Worm (Caenorhabditis elegans): Measurements from ENCODE around the gene ZC196.5.

Gene ZC196.5

ce11 chrV:8773826-8774382 is 44.7 kb downstream of the ZC196.5 start, which contains the start of gene B0507.2:
Gene B0507.2, plus strand, starts transcription at chrV:8774332.
- TF ChIP-seq nhr-67 (tag; optimal IDR thresholded peaks at IDR 0.05) = no peak
- peak; percentile 37 for TF ChIP-seq elt-2 (tag; optimal IDR thresholded peaks at IDR 0.05)
- no peak for TF ChIP-seq nfya-1 (tag; optimal IDR thresholded peaks at IDR 0.05; ENCODE audit: insufficient read depth)
- no peak for TF ChIP-seq unc-39 (tag; optimal IDR thresholded peaks at IDR 0.05)
- TF ChIP-seq pha-4 (tag; optimal IDR thresholded peaks at IDR 0.05) = peak; percentile 74
- TF ChIP-seq elt-3 (tag; optimal IDR thresholded peaks at IDR 0.05) = no peak
- no peak for TF ChIP-seq nhr-77 (tag; optimal IDR thresholded peaks at IDR 0.05)
- TF ChIP-seq R02D3.7 (tag; optimal IDR thresholded peaks at IDR 0.05) = no peak
- TF ChIP-seq nhr-23 (tag; optimal IDR thresholded peaks at IDR 0.05) = no peak
- no peak for TF ChIP-seq skn-1 (tag; optimal IDR thresholded peaks at IDR 0.05)
- TF ChIP-seq ceh-28 (tag; optimal IDR thresholded peaks at IDR 0.05) = peak; percentile 29
- no peak for TF ChIP-seq mml-1 (tag; optimal IDR thresholded peaks at IDR 0.05)
- no peak for TF ChIP-seq fos-1 (tag; optimal IDR thresholded peaks at IDR 0.05)
- TF ChIP-seq snpc-4 (tag; optimal IDR thresholded peaks at IDR 0.05) = peak; percentile 41
- TF ChIP-seq nhr-25 (tag; optimal IDR thresholded peaks at IDR 0.05) = no peak
- peak; percentile 28 for TF ChIP-seq pqm-1 (tag; optimal IDR thresholded peaks at IDR 0.05)
- no peak for TF ChIP-seq nhr-28 (tag; optimal IDR thresholded peaks at IDR 0.05)
- no peak for TF ChIP-seq sea-2 (GFP tag; optimal IDR thresholded peaks at IDR 0.05)
- TF ChIP-seq fkh-10 (GFP tag; optimal IDR thresholded peaks at IDR 0.05) = no peak
- no peak for TF ChIP-seq ztf-11 (tag; optimal IDR thresholded peaks at IDR 0.05)
- no peak for TF ChIP-seq nhr-76 (tag; optimal IDR thresholded peaks at IDR 0.05)
- TF ChIP-seq jun-1 (tag; optimal IDR thresholded peaks at IDR 0.05) = no peak
- TF ChIP-seq tbx-2 (tag; optimal IDR thresholded peaks at IDR 0.05) = no peak
- no peak for TF ChIP-seq daf-12 (tag; optimal IDR thresholded peaks at IDR 0.05)
- TF ChIP-seq ceh-82 (tag; optimal IDR thresholded peaks at IDR 0.05) = no peak
- TF ChIP-seq eor-1 (tag; optimal IDR thresholded peaks at IDR 0.05) = no peak
- no peak for TF ChIP-seq ama-1 (optimal IDR thresholded peaks at IDR 0.05)
- peak; percentile 40 for TF ChIP-seq lin-15B (tag; optimal IDR thresholded peaks at IDR 0.05)
- no peak for TF ChIP-seq ztf-4 (tag; optimal IDR thresholded peaks at IDR 0.05)

- TF ChIP-seq nfya-1 (tag; optimal IDR thresholded peaks at IDR 0.05; ENCODE audit: insufficient read depth) (no peak), elt-1 (tag; optimal IDR thresholded peaks at IDR 0.05) (no peak), pqm-1 (tag; optimal IDR thresholded peaks at IDR 0.05) (no peak), ceh-82 (tag; optimal IDR thresholded peaks at IDR 0.05) (no peak), ztf-11 (tag; optimal IDR thresholded peaks at IDR 0.05) (no peak), jun-1 (tag; optimal IDR thresholded peaks at IDR 0.05) (no peak), lsy-12 (tag; optimal IDR thresholded peaks at IDR 0.05) (no peak), mml-1 (tag; optimal IDR thresholded peaks at IDR 0.05) (no peak), lin-15B (tag; optimal IDR thresholded peaks at IDR 0.05) (no peak), zag-1 (tag; optimal IDR thresholded peaks at IDR 0.05) (no peak)
These were observed 47.1 kb downstream of the ZC196.5 start, which contains the start of gene B0507.1 for ce11 chrV:8776270-8776669. Gene B0507.1, plus strand, starts transcription at chrV:8776570.

ce11 chrV:8781164-8781563 is 52.0 kb downstream of the ZC196.5 start:
- TF ChIP-seq elt-2 (tag; optimal IDR thresholded peaks at IDR 0.05) (peak; percentile 70), pha-4 (tag; optimal IDR thresholded peaks at IDR 0.05) (peak; percentile 4), pqm-1 (tag; optimal IDR thresholded peaks at IDR 0.05) (peak; percentile 8), nhr-67 (tag; optimal IDR thresholded peaks at IDR 0.05) (no peak)

- TF ChIP-seq pha-4 (tag; optimal IDR thresholded peaks at IDR 0.05) (peak; percentile 6), jun-1 (tag; optimal IDR thresholded peaks at IDR 0.05) (no peak)
These were observed 52.9 kb downstream of the ZC196.5 start for ce11 chrV:8782112-8782511.

All from whole organism, L3 larva.